Worm (Caenorhabditis elegans) whole organism, midembryonic: ENCODE measurements around the gene irld-63.

Source experiments
- T22C8.4 ChIP-seq: fragments of 200-800 bp; sonication (Bioruptor generic); IDR thresholded peaks from 2 replicates; pipeline ENCODE4 v1.3.6; 2022; ENCODE audit warnings: missing genetic modification characterization, missing compliant biosample characterization
- cog-1 ChIP-seq: sonication (generic microtip); optimal IDR thresholded peaks from 2 replicates; lab custom pipeline; 2016; ENCODE audit warnings: missing genetic modification characterization, missing compliant biosample characterization
- flt-1 ChIP-seq: fragments of 200-800 bp; sonication (Bioruptor generic); IDR thresholded peaks from 2 replicates; pipeline ENCODE4 v1.3.6; 2022; ENCODE audit warnings: missing genetic modification characterization, missing compliant biosample characterization
- klf-2 ChIP-seq: fragments of 200-800 bp; sonication (Bioruptor generic); conservative IDR thresholded peaks from 2 replicates; pipeline ENCODE4 v1.3.6; 2022; ENCODE audit warnings: missing genetic modification reagents, missing genetic modification characterization, missing compliant biosample characterization
- med-1 ChIP-seq: sonication (generic microtip); optimal IDR thresholded peaks from 2 replicates; lab custom pipeline; 2017; ENCODE audit warnings: missing genetic modification characterization, mild to moderate bottlenecking, missing compliant biosample characterization, antibody characterized with exemption, missing genetic modification reagents; ENCODE audit not compliant: insufficient read depth
- ref-1 ChIP-seq: fragments of 200-800 bp; sonication (Bioruptor generic); conservative IDR thresholded peaks from 2 replicates; pipeline ENCODE4 v1.3.6; 2022; ENCODE audit warnings: missing genetic modification reagents, missing genetic modification characterization, missing compliant biosample characterization
- tab-1 ChIP-seq: fragments of 200-800 bp; sonication (Bioruptor generic); IDR thresholded peaks from 2 replicates; pipeline ENCODE4 v1.3.6; 2022; ENCODE audit warnings: missing genetic modification characterization, missing compliant biosample characterization
- ztf-23 ChIP-seq: fragments of 200-800 bp; sonication (Bioruptor generic); IDR thresholded peaks from 2 replicates; pipeline ENCODE4 v1.3.6; 2022; ENCODE audit warnings: missing genetic modification reagents, missing genetic modification characterization, missing compliant biosample characterization
- ztf-29 ChIP-seq: fragments of 200-800 bp; sonication (Bioruptor generic); IDR thresholded peaks from 2 replicates; pipeline ENCODE4 v1.3.6; 2022; ENCODE audit warnings: missing genetic modification reagents, missing genetic modification characterization, missing compliant biosample characterization

irld-63 gene

DNA sequence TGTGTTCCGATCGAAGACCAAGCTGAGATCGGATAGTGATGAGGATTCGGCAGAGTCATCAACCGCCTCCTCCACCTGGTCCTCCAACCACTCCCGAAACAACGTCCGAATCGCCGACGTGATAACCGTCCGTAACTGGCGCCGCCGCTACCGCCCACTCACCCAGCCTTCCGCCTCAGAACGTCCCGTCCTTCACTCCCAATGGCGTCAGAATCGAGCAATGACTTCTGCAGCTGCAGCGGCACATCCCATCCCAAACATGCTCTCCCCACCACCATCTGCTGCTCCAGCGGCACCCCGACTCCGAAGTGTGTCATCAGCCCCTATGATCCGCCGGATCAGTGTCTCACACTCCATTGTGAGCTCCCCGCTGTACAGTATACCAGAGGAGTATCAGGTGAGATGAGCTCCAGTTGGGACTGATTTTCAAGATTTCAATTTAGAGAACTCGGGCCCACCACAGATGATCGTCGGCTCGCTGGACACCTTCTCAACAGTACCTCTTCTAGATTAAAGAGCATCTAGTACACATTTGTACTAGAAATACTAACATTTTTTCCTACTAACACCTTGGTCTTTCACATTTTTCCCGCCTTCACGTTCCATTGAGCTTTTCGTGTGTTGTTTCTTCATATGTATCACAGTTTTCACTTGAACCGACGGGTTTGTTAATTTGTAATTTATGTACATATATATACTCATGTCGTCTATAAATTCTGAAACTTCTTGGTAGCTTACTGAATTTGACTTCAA, 4.5 kb upstream of the irld-63 start:
- TF ChIP-seq med-1 (GFP tag; lab: Kevin White, UChicago) = no peak
- no peak for TF ChIP-seq ztf-29
- no peak for TF ChIP-seq ref-1 (GFP tag; lab: Robert Waterston, UW)
- no peak for TF ChIP-seq T22C8.4 (GFP tag; lab: Robert Waterston, UW)
- TF ChIP-seq flt-1 (GFP tag; lab: Robert Waterston, UW) = no peak

DNA sequence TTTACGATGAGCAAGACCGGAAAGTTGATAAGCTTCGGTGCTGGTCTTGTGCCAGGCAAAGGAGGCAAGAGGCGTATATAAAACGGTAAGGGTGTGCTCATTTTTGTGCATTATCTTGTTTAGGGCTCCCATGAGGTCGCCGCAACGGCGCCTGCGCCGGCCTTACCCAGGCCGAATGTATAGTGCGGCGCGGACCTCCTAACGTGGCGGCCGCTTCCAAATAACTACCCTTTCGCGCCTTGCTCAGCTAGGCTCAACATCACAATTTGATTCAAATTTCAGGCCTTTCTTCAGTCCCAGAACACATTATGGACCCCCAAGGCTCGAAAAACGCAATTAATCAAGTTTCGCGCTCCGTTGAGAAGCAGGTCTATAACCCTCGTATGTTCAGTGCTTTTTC, 3.0 kb upstream of the irld-63 start, which contains the start of the genes ZK355.3 and ZK355.8:
ZK355.3 (minus strand) TSS at position 101 of the 400 bp plus-strand sequence.
ZK355.8 (plus strand) TSS at position 272 of the 400 bp plus-strand sequence.
- TF ChIP-seq flt-1 (GFP tag; lab: Robert Waterston, UW) (no peak), klf-2 (GFP tag; lab: Robert Waterston, UW) (no peak), med-1 (GFP tag; lab: Kevin White, UChicago) (no peak), ref-1 (GFP tag; lab: Robert Waterston, UW) (no peak)

ce11 chrII:2929846-2930245, 682 bp upstream of the irld-63 start:
- no peak for TF ChIP-seq tab-1 (GFP tag; lab: Robert Waterston, UW)
- no peak for TF ChIP-seq med-1 (GFP tag; lab: Kevin White, UChicago)
- TF ChIP-seq cog-1 = no peak
- TF ChIP-seq klf-2 (GFP tag; lab: Robert Waterston, UW) = no peak
- no peak for TF ChIP-seq ref-1 (GFP tag; lab: Robert Waterston, UW)
- no peak for TF ChIP-seq ztf-23
- TF ChIP-seq T22C8.4 (GFP tag; lab: Robert Waterston, UW) = no peak
- no peak for TF ChIP-seq flt-1 (GFP tag; lab: Robert Waterston, UW)
- no peak for TF ChIP-seq ztf-29

DNA sequence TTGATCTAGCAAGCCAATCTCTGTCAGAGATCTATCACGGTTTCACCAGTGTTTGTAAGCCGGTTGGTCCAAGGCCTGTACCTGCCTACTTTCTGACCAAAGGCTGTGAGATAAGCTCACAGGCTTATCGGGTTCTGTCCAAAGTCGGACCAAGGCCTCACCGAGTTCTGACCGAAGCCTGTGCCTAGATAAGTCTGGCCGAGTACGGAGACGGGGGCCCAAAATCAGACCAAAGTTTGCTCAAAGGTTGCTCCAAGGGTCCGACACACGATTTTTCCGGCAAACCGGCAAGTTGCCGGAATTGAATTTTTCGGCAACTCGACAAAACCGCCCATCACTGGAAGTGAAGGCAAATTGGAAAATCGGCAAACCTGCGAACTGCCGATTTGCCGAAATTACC, 1.0 kb downstream of the irld-63 start:
- TF ChIP-seq cog-1 (no peak), ztf-23 (peak; percentile 47; the same call in 1 of the 2 replicates)

DNA sequence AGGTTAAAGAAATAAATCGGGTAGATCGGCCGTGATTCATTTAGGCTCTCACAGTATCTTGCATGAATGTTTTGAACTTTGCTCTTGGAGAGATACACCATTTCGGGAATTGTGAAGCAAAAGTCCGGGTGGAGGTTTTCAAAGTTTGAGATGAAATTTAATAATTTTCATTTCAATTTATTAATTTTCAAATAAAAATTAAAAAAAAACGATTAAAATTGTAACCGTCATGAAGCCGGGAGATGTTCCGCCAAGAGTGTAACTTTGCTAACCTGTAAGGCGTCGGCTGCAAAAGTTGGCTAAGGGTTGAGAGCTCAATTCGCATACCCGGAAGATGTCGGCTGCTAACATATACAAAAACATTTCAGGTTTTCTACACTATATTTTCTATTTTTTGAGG, 3.8 kb downstream of the irld-63 start, which contains the start of gene irld-67:
irld-67 (minus strand) TSS at position 101 of the 400 bp plus-strand sequence.
- TF ChIP-seq med-1 (GFP tag; lab: Kevin White, UChicago) (no peak), flt-1 (GFP tag; lab: Robert Waterston, UW) (no peak), cog-1 (no peak), ztf-29 (no peak)

DNA sequence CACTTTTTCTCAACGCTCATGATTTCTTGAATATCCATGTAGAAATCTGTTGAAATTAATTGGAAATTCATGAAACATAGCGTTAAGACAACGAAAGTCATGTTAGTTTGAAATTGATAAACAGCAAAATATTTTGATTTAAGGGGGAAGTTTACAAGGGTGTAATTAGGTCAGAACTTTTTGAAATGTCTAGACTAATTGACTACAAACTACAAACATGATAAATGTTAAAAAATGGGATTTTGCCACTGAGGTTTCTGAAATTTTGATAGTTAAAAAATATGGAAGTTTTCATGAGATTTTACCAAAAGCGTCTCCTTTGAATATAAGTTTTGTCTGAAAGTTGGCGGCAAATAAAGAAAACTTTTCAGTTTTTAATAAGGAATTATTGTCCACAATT, 7.3 kb downstream of the irld-63 start, which contains the start of gene irld-65:
irld-65 (minus strand) TSS at position 101 of the 400 bp plus-strand sequence.
- no peak for TF ChIP-seq ref-1 (GFP tag; lab: Robert Waterston, UW)
- no peak for TF ChIP-seq med-1 (GFP tag; lab: Kevin White, UChicago)
- TF ChIP-seq T22C8.4 (GFP tag; lab: Robert Waterston, UW) = no peak
- TF ChIP-seq cog-1 = no peak
- no peak for TF ChIP-seq ztf-29
- TF ChIP-seq klf-2 (GFP tag; lab: Robert Waterston, UW) = no peak
- no peak for TF ChIP-seq ztf-23
- TF ChIP-seq flt-1 (GFP tag; lab: Robert Waterston, UW) = no peak
- no peak for TF ChIP-seq tab-1 (GFP tag; lab: Robert Waterston, UW)

- TF ChIP-seq med-1 (GFP tag; lab: Kevin White, UChicago) (no peak), T22C8.4 (GFP tag; lab: Robert Waterston, UW) (no peak), ref-1 (GFP tag; lab: Robert Waterston, UW) (no peak), cog-1 (no peak), ztf-23 (no peak)
Measured at ce11 chrII:2939681-2940080, 9.2 kb downstream of the irld-63 start.

DNA sequence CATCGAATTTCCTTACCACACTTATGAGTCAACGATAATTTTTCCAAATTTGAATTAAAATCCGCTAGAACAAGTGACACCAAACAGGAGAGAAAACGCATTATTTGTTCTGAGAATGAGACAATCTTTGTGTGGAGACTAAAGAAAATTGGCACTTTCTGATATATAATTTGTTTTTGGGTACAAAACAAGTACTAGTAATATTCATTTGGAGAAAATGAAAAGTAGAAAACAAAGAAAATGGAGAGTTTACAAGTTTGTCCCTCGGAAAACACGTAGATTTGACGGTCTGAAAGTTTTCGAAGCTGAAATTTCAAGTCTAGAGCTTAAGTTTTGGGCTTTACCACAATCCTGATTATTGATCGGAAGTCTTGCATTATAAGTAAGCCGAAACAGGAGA, 10.2 kb downstream of the irld-63 start, which contains the start of gene irld-66:
irld-66 (minus strand) TSS at position 101 of the 400 bp plus-strand sequence.
- TF ChIP-seq flt-1 (GFP tag; lab: Robert Waterston, UW) (no peak), ztf-23 (no peak), cog-1 (no peak), ref-1 (GFP tag; lab: Robert Waterston, UW) (no peak), med-1 (GFP tag; lab: Kevin White, UChicago) (no peak), tab-1 (GFP tag; lab: Robert Waterston, UW) (no peak), klf-2 (GFP tag; lab: Robert Waterston, UW) (no peak), ztf-29 (no peak), T22C8.4 (GFP tag; lab: Robert Waterston, UW) (no peak)

ce11 chrII:2943966-2944365, 13.4 kb downstream of the irld-63 start, which contains the start of the genes irld-50 and irld-49:
Gene irld-50, minus strand, starts transcription at chrII:2944066.
Gene irld-49, plus strand, starts transcription at chrII:2944176.
- TF ChIP-seq ztf-23 (no peak), ztf-29 (no peak), ref-1 (GFP tag; lab: Robert Waterston, UW) (no peak), cog-1 (no peak), T22C8.4 (GFP tag; lab: Robert Waterston, UW) (no peak), tab-1 (GFP tag; lab: Robert Waterston, UW) (no peak), flt-1 (GFP tag; lab: Robert Waterston, UW) (no peak), med-1 (GFP tag; lab: Kevin White, UChicago) (no peak), klf-2 (GFP tag; lab: Robert Waterston, UW) (no peak)

DNA sequence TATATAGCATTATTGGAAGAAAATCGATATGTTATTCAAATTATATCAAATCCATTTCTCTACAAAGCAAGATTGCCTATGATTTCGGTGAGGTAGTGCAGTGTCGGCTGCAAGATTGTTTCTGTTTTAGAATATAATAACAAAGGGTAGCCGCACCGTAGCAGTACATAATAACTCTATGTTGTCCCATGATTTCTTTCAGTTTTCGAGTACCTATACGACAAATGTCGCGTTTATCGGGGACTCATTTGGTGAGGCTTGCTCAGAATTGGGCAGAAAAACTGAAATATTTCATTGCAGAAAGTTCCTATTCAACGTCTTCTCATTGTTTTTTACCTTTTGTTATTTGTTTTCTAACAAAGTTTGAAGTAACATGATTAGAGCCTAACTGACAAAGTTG, 15.9 kb downstream of the irld-63 start, which contains the start of gene srw-79:
srw-79 (plus strand) TSS at position 301 of the 400 bp plus-strand sequence.
- TF ChIP-seq tab-1 (GFP tag; lab: Robert Waterston, UW) = no peak
- TF ChIP-seq klf-2 (GFP tag; lab: Robert Waterston, UW) = no peak
- no peak for TF ChIP-seq ztf-23
- TF ChIP-seq ztf-29 = no peak
- TF ChIP-seq flt-1 (GFP tag; lab: Robert Waterston, UW) = no peak
- TF ChIP-seq med-1 (GFP tag; lab: Kevin White, UChicago) = no peak
- no peak for TF ChIP-seq cog-1
- no peak for TF ChIP-seq T22C8.4 (GFP tag; lab: Robert Waterston, UW)
- no peak for TF ChIP-seq ref-1 (GFP tag; lab: Robert Waterston, UW)
